Fruit fly (Drosophila melanogaster) whole organism, embryonic: ENCODE data around the gene CG3457.
A peak's percentile ranks its signal among the peaks of the same experiment; 100 is the strongest.

Experiments used
- B-H2 ChIP-seq: fragments of 200-800 bp; sonication (Bioruptor generic); optimal IDR thresholded peaks from 2 replicates; lab custom pipeline; 2018; ENCODE audit warnings: missing biosample characterization, mild to moderate bottlenecking, missing genetic modification characterization
- CG12769 ChIP-seq: fragments of 200-800 bp; sonication (Bioruptor generic); optimal IDR thresholded peaks from 2 replicates; lab custom pipeline; 2019; ENCODE audit warnings: missing biosample characterization, mild to moderate bottlenecking, missing genetic modification characterization, moderate library complexity
- CG13287 ChIP-seq: fragments of 200-800 bp; sonication (Bioruptor generic); IDR thresholded peaks from 2 replicates; pipeline ENCODE4 v1.3.6; 2022; ENCODE audit warnings: missing biosample characterization, missing genetic modification characterization; ENCODE audit not compliant: partially characterized antibody
- CG13424 ChIP-seq: fragments of 200-800 bp; sonication (Bioruptor generic); optimal IDR thresholded peaks from 2 replicates; lab custom pipeline; 2019; ENCODE audit warnings: missing biosample characterization, mild to moderate bottlenecking, missing genetic modification characterization, moderate library complexity
- CG15696 ChIP-seq: fragments of 200-800 bp; sonication (Bioruptor generic); optimal IDR thresholded peaks from 2 replicates; lab custom pipeline; 2019; ENCODE audit warnings: missing biosample characterization, mild to moderate bottlenecking, missing genetic modification characterization, moderate library complexity
- CG1603 ChIP-seq: fragments of 200-800 bp; sonication (Bioruptor generic); optimal IDR thresholded peaks from 2 replicates; lab custom pipeline; 2019; ENCODE audit warnings: missing biosample characterization, mild to moderate bottlenecking, missing genetic modification characterization, moderate library complexity
- CG17361 ChIP-seq: fragments of 200-800 bp; sonication (Bioruptor generic); IDR thresholded peaks from 3 replicates; pipeline ENCODE4 v1.3.6; 2022; ENCODE audit warnings: missing biosample characterization, missing genetic modification characterization
- CG18599 ChIP-seq: fragments of 200-800 bp; sonication (Bioruptor generic); optimal IDR thresholded peaks from 3 replicates; lab custom pipeline; 2017; ENCODE audit warnings: missing biosample characterization, missing genetic modification characterization, mild to moderate bottlenecking, moderate library complexity, missing genetic modification reagents
- CG2120 ChIP-seq: fragments of 200-800 bp; sonication (Bioruptor generic); optimal IDR thresholded peaks from 3 replicates; lab custom pipeline; 2016; ENCODE audit warnings: missing biosample characterization, missing genetic modification characterization
- CG31365 ChIP-seq: fragments of 200-800 bp; sonication (Bioruptor generic); optimal IDR thresholded peaks from 2 replicates; lab custom pipeline; 2018; ENCODE audit warnings: missing biosample characterization, mild to moderate bottlenecking, missing genetic modification characterization
- CG31441 ChIP-seq: fragments of 200-800 bp; sonication (Bioruptor generic); IDR thresholded peaks from 2 replicates; pipeline ENCODE4 v1.3.6; 2022; ENCODE audit warnings: missing biosample characterization, missing genetic modification characterization
- CG32772 ChIP-seq: fragments of 200-800 bp; sonication (Bioruptor generic); IDR thresholded peaks from 2 replicates; pipeline ENCODE4 v1.3.6; 2022; ENCODE audit warnings: missing biosample characterization, missing genetic modification characterization
- CG4282 ChIP-seq: fragments of 200-800 bp; sonication (Bioruptor generic); optimal IDR thresholded peaks from 2 replicates; lab custom pipeline; 2016; ENCODE audit warnings: missing biosample characterization, missing genetic modification characterization
- CG7372 ChIP-seq: fragments of 200-800 bp; sonication (Bioruptor generic); IDR thresholded peaks from 2 replicates; pipeline ENCODE4 v1.3.6; 2022; ENCODE audit warnings: missing biosample characterization, missing genetic modification characterization
- CG7839 ChIP-seq: fragments of 200-800 bp; sonication (Bioruptor generic); optimal IDR thresholded peaks from 3 replicates; lab custom pipeline; 2018; ENCODE audit warnings: missing biosample characterization, mild to moderate bottlenecking, missing genetic modification characterization, moderate library complexity
- CG7963 ChIP-seq: fragments of 200-800 bp; sonication (Bioruptor generic); IDR thresholded peaks from 3 replicates; pipeline ENCODE4 v1.3.6; 2022; ENCODE audit warnings: missing biosample characterization, missing genetic modification characterization; ENCODE audit not compliant: partially characterized antibody
- CG8944 ChIP-seq: fragments of 200-800 bp; sonication (Bioruptor generic); optimal IDR thresholded peaks from 3 replicates; lab custom pipeline; 2016; ENCODE audit warnings: missing biosample characterization, missing genetic modification characterization
- CG9215 ChIP-seq: fragments of 200-800 bp; sonication (Bioruptor generic); IDR thresholded peaks from 2 replicates; pipeline ENCODE4 v1.3.6; 2022; ENCODE audit warnings: missing biosample characterization, missing genetic modification characterization
- CoRest ChIP-seq: fragments of 200-800 bp; sonication (Bioruptor generic); optimal IDR thresholded peaks from 3 replicates; lab custom pipeline; 2018; ENCODE audit warnings: missing biosample characterization, mild to moderate bottlenecking, missing genetic modification characterization, moderate library complexity
- D19B ChIP-seq: fragments of 200-800 bp; sonication (Bioruptor generic); optimal IDR thresholded peaks from 2 replicates; lab custom pipeline; 2017; ENCODE audit warnings: missing biosample characterization, mild to moderate bottlenecking, missing genetic modification characterization
- Ets65A ChIP-seq: fragments of 200-800 bp; sonication (Bioruptor generic); peaks from one replicate; lab custom pipeline; 2016; ENCODE audit warnings: missing biosample characterization, missing genetic modification characterization
- HLH3B ChIP-seq: fragments of 200-800 bp; sonication (Bioruptor generic); IDR thresholded peaks from 2 replicates; pipeline ENCODE4 v1.3.6; 2022; ENCODE audit warnings: missing biosample characterization, missing genetic modification characterization
- Pdp1 ChIP-seq, 2 experiments: fragments of 200-800 bp; sonication (Bioruptor generic); optimal IDR thresholded peaks; 3 replicates each; lab custom pipeline; 2016; ENCODE audit warnings: missing biosample characterization in 2 of 2, missing genetic modification characterization in 2 of 2, mild to moderate bottlenecking in 1 of 2, moderate library complexity in 1 of 2
- Ptx1 ChIP-seq: fragments of 200-800 bp; sonication (Bioruptor generic); IDR thresholded peaks from 2 replicates; pipeline ENCODE4 v1.3.6; 2022; ENCODE audit warnings: missing biosample characterization, missing genetic modification characterization
- Sin3A ChIP-seq: fragments of >200 bp; optimal IDR thresholded peaks from 2 replicates; lab custom pipeline; 2018
- Sox102F ChIP-seq: fragments of 200-800 bp; sonication (Bioruptor generic); optimal IDR thresholded peaks from 2 replicates; lab custom pipeline; 2018; ENCODE audit warnings: missing biosample characterization, mild to moderate bottlenecking, missing genetic modification characterization, moderate library complexity
- Xrp1 ChIP-seq: fragments of 200-800 bp; sonication (Bioruptor generic); IDR thresholded peaks from 2 replicates; pipeline ENCODE4 v1.3.6; 2022; ENCODE audit warnings: missing biosample characterization, missing genetic modification characterization
- al ChIP-seq: fragments of 200-800 bp; sonication (Bioruptor generic); IDR thresholded peaks from 2 replicates; pipeline ENCODE4 v1.3.6; 2022; ENCODE audit warnings: missing biosample characterization, missing genetic modification characterization
- ara ChIP-seq: fragments of 200-800 bp; sonication (Bioruptor generic); IDR thresholded peaks from 2 replicates; pipeline ENCODE4 v1.3.6; 2022; ENCODE audit warnings: missing biosample characterization, missing genetic modification characterization
- bcd ChIP-seq: fragments of 200-800 bp; sonication (Bioruptor generic); optimal IDR thresholded peaks from 2 replicates; lab custom pipeline; 2017; ENCODE audit warnings: missing biosample characterization, mild to moderate bottlenecking, missing genetic modification characterization
- ci ChIP-seq: fragments of 200-800 bp; sonication (Bioruptor generic); IDR thresholded peaks from 3 replicates; pipeline ENCODE4 v1.3.6; 2022; ENCODE audit warnings: missing biosample characterization, missing genetic modification characterization
- crol ChIP-seq: fragments of 200-800 bp; sonication (Bioruptor generic); IDR thresholded peaks from 2 replicates; pipeline ENCODE4 v1.3.6; 2022; ENCODE audit warnings: missing biosample characterization, missing genetic modification characterization
- dan ChIP-seq: fragments of 200-800 bp; sonication (Bioruptor generic); IDR thresholded peaks from 2 replicates; pipeline ENCODE4 v1.3.6; 2022; ENCODE audit warnings: missing biosample characterization, missing genetic modification characterization
- dmrt11E ChIP-seq: fragments of 200-800 bp; sonication (Bioruptor generic); optimal IDR thresholded peaks from 3 replicates; lab custom pipeline; 2018; ENCODE audit warnings: missing biosample characterization, mild to moderate bottlenecking, missing genetic modification characterization, moderate library complexity
- dmrt99B ChIP-seq: fragments of 200-800 bp; sonication (Bioruptor generic); optimal IDR thresholded peaks from 2 replicates; lab custom pipeline; 2018; ENCODE audit warnings: missing biosample characterization, mild to moderate bottlenecking, missing genetic modification characterization, moderate library complexity
- dysf ChIP-seq: fragments of 200-800 bp; sonication (Bioruptor generic); IDR thresholded peaks from 3 replicates; pipeline ENCODE4 v1.3.6; 2022; ENCODE audit warnings: missing biosample characterization, missing genetic modification characterization
- fd102C ChIP-seq: fragments of 200-800 bp; sonication (Bioruptor generic); optimal IDR thresholded peaks from 2 replicates; lab custom pipeline; 2018; ENCODE audit warnings: missing biosample characterization, mild to moderate bottlenecking, missing genetic modification characterization, moderate library complexity
- hkb ChIP-seq, 2 experiments: fragments of 200-800 bp in 1 of 2; fragments of >200 bp in 1 of 2; sonication (Bioruptor generic) in 1 of 2; IDR thresholded peaks in 1 of 2; optimal IDR thresholded peaks in 1 of 2; 2 replicates each; pipeline versions ENCODE4 v1.3.6 to Lab custom; 2017 to 2022; ENCODE audit warnings: missing biosample characterization in 1 of 2, missing genetic modification characterization in 1 of 2
- mam ChIP-seq: fragments of 200-800 bp; sonication (Bioruptor generic); optimal IDR thresholded peaks from 3 replicates; lab custom pipeline; 2016; ENCODE audit warnings: missing biosample characterization, missing genetic modification characterization
- nmo ChIP-seq: fragments of 200-800 bp; sonication (Bioruptor generic); optimal IDR thresholded peaks from 2 replicates; lab custom pipeline; 2018; ENCODE audit warnings: missing biosample characterization, mild to moderate bottlenecking, missing genetic modification characterization, moderate library complexity
- pan ChIP-seq, 4 experiments: fragments of >200 bp in 3 of 4; fragments of 200-800 bp in 1 of 4; sonication (Bioruptor generic) in 1 of 4; optimal IDR thresholded peaks in 3 of 4; IDR thresholded peaks in 1 of 4; 2 replicates each; pipeline versions ENCODE4 v1.3.6 to Lab custom; 2017 to 2022; ENCODE audit warnings: missing biosample characterization in 2 of 4, missing genetic modification characterization in 2 of 4, mixed read lengths in 1 of 4
- pzg ChIP-seq: fragments of 200-800 bp; sonication (Bioruptor generic); optimal IDR thresholded peaks from 3 replicates; lab custom pipeline; 2018; ENCODE audit warnings: missing biosample characterization, mild to moderate bottlenecking, missing genetic modification characterization, moderate library complexity
- run ChIP-seq: fragments of 200-800 bp; sonication (Bioruptor generic); optimal IDR thresholded peaks from 3 replicates; lab custom pipeline; 2018; ENCODE audit warnings: missing biosample characterization, mild to moderate bottlenecking, missing genetic modification characterization
- slbo ChIP-seq: fragments of 200-800 bp; sonication (Bioruptor generic); IDR thresholded peaks from 2 replicates; pipeline ENCODE4 v1.3.6; 2022; ENCODE audit warnings: missing biosample characterization, missing genetic modification characterization
- tgo ChIP-seq: fragments of 200-800 bp; sonication (Bioruptor generic); IDR thresholded peaks from 3 replicates; pipeline ENCODE4 v1.3.6; 2022; ENCODE audit warnings: missing biosample characterization, missing genetic modification characterization
- vvl ChIP-seq: fragments of 200-800 bp; sonication (Bioruptor generic); IDR thresholded peaks from 2 replicates; pipeline ENCODE4 v1.3.6; 2022; ENCODE audit warnings: missing biosample characterization, missing genetic modification characterization
- wek ChIP-seq: fragments of 200-800 bp; sonication (Bioruptor generic); optimal IDR thresholded peaks from 3 replicates; lab custom pipeline; 2018; ENCODE audit warnings: missing biosample characterization, mild to moderate bottlenecking, missing genetic modification characterization, moderate library complexity
- zfh2 ChIP-seq: fragments of 200-800 bp; sonication (Bioruptor generic); optimal IDR thresholded peaks from 2 replicates; lab custom pipeline; 2016; ENCODE audit warnings: missing biosample characterization, missing genetic modification characterization

Gene CG3457

dm6 chrX:2208641-2209241 lies 21.1 kb downstream of the CG3457 start (continued):
- TF ChIP-seq CG15696 (tag; lab: Kevin White, UChicago): no peak
- 0 out of 2 replicates have a peak, but pooled peaks have one; percentile 9 for TF ChIP-seq CG31441 (GFP tag; lab: Robert Waterston, UW)
- TF ChIP-seq Sin3A (lab: Kevin White, UChicago): no peak
- 0 out of 2 replicates have a peak, but pooled peaks have one; percentile 25 for TF ChIP-seq vvl (GFP tag; lab: Robert Waterston, UW)
- no peak for TF ChIP-seq pan (optimal IDR thresholded peaks at IDR 0.05; lab: Kevin White, UChicago)
- peak in 1 of 2 experiments; percentile 11 for TF ChIP-seq pan (GFP tag; optimal IDR thresholded peaks at IDR 0.05 in 1 of 2, IDR thresholded peaks at IDR 0.05 in 1 of 2)
- 0 out of 3 replicates have a peak, but pooled peaks have one; percentile 20 for TF ChIP-seq CG17361 (GFP tag; lab: Robert Waterston, UW)
- no peak for TF ChIP-seq fd102C
- no peak for TF ChIP-seq B-H2 (GFP tag; lab: Kevin White, UChicago)
- TF ChIP-seq CG7372: no peak
- peak in 1 of 2 experiments; percentile 16 for TF ChIP-seq Pdp1 (GFP tag; optimal IDR thresholded peaks at IDR 0.05; lab: Kevin White, UChicago)
- TF ChIP-seq Ptx1 (GFP tag; lab: Robert Waterston, UW): peak; percentile 65
- TF ChIP-seq zfh2: peak; percentile 15
- TF ChIP-seq Sox102F (GFP tag; lab: Kevin White, UChicago): peak; percentile 35
- peak; percentile 14; the same call in 1 of the 2 replicates for TF ChIP-seq Xrp1 (GFP tag; lab: Robert Waterston, UW)
- TF ChIP-seq CG2120 (GFP tag; lab: Kevin White, UChicago): peak; percentile 23
- TF ChIP-seq dan: no peak
- TF ChIP-seq dmrt11E (tag; lab: Kevin White, UChicago): no peak
- no peak for TF ChIP-seq ci
- TF ChIP-seq CG13424 (tag; lab: Kevin White, UChicago): peak; percentile 31
- peak; percentile 22 for TF ChIP-seq CG18599 (GFP tag; lab: Kevin White, UChicago)
- peak; percentile 41; the same call in 1 of the 2 replicates for TF ChIP-seq ara
- no peak for TF ChIP-seq CG32772 (GFP tag; lab: Robert Waterston, UW)
- no peak for TF ChIP-seq HLH3B (GFP tag; lab: Robert Waterston, UW)
- peak; percentile 91 for TF ChIP-seq crol (GFP tag; lab: Robert Waterston, UW)
- TF ChIP-seq CG12769 (tag; lab: Kevin White, UChicago): peak; percentile 81
- peak; percentile 49 for TF ChIP-seq CG7839 (tag; lab: Kevin White, UChicago)
- TF ChIP-seq Ets65A (GFP tag; lab: Kevin White, UChicago): no peak
- TF ChIP-seq D19B (GFP tag; lab: Kevin White, UChicago): peak; percentile 8
- TF ChIP-seq slbo: peak; percentile 42
- TF ChIP-seq bcd: peak; percentile 13
- 0 out of 2 replicates have a peak, but pooled peaks have one; percentile 10 for TF ChIP-seq CG9215
- peak; percentile 19; the same call in 1 of the 3 replicates for TF ChIP-seq tgo
- no peak for TF ChIP-seq CG13287
- no peak for TF ChIP-seq CG31365 (tag; lab: Kevin White, UChicago)
- no peak for TF ChIP-seq CG8944 (GFP tag; lab: Kevin White, UChicago)
- TF ChIP-seq CG1603 (tag; lab: Kevin White, UChicago): peak; percentile 18
- TF ChIP-seq pzg: no peak
- TF ChIP-seq dysf (GFP tag; lab: Robert Waterston, UW): peak; percentile 63; the same call in 2 of the 3 replicates
- peak; percentile 17 for TF ChIP-seq mam (GFP tag; lab: Kevin White, UChicago)
- no peak for TF ChIP-seq hkb (optimal IDR thresholded peaks at IDR 0.05; lab: Kevin White, UChicago)
- peak; percentile 47; the same call in 1 of the 2 replicates for TF ChIP-seq hkb (GFP tag; IDR thresholded peaks at IDR 0.05; lab: Robert Waterston, UW)
- TF ChIP-seq CG4282 (GFP tag; lab: Kevin White, UChicago): no peak
- peak; percentile 48 for TF ChIP-seq dmrt99B (tag; lab: Kevin White, UChicago)
- peak; percentile 24; the same call in 1 of the 2 replicates for TF ChIP-seq al (GFP tag; lab: Robert Waterston, UW)
- no peak for TF ChIP-seq CG7963
- TF ChIP-seq wek (GFP tag; lab: Kevin White, UChicago): no peak
- TF ChIP-seq run (tag; lab: Kevin White, UChicago): no peak
- TF ChIP-seq CoRest (tag; lab: Kevin White, UChicago): peak; percentile 19
- peak; percentile 37 for TF ChIP-seq nmo (GFP tag; lab: Kevin White, UChicago)
